Fruit fly (Drosophila melanogaster) whole organism, embryonic: ENCODE measurements around the gene CG6216.

Source experiments
- B-H2 ChIP-seq: fragments of 200-800 bp; sonication (Bioruptor generic); optimal IDR thresholded peaks from 2 replicates; lab custom pipeline; 2018; ENCODE audit warnings: missing biosample characterization, mild to moderate bottlenecking, missing genetic modification characterization
- BEAF-32 ChIP-seq: fragments of 200-800 bp; sonication (Bioruptor generic); optimal IDR thresholded peaks from 3 replicates; lab custom pipeline; 2017; ENCODE audit warnings: missing biosample characterization, missing genetic modification characterization, mild to moderate bottlenecking, moderate library complexity, missing genetic modification reagents
- Bdp1 ChIP-seq: fragments of 200-800 bp; sonication (Bioruptor generic); optimal IDR thresholded peaks from 3 replicates; lab custom pipeline; 2016; ENCODE audit warnings: missing biosample characterization, missing genetic modification characterization
- Bgb ChIP-seq: fragments of 200-800 bp; sonication (Bioruptor generic); IDR thresholded peaks from 2 replicates; pipeline ENCODE4 v1.3.6; 2022; ENCODE audit warnings: missing biosample characterization, missing genetic modification characterization; ENCODE audit not compliant: partially characterized antibody
- CG10543 ChIP-seq: fragments of 200-800 bp; sonication (Bioruptor generic); optimal IDR thresholded peaks from 3 replicates; lab custom pipeline; 2017; ENCODE audit warnings: missing biosample characterization, mild to moderate bottlenecking, missing genetic modification characterization, moderate library complexity
- CG10654 ChIP-seq: fragments of 200-800 bp; sonication (Bioruptor generic); optimal IDR thresholded peaks from 2 replicates; lab custom pipeline; 2016; ENCODE audit warnings: missing biosample characterization, missing genetic modification characterization
- CG12769 ChIP-seq: fragments of 200-800 bp; sonication (Bioruptor generic); optimal IDR thresholded peaks from 2 replicates; lab custom pipeline; 2019; ENCODE audit warnings: missing biosample characterization, mild to moderate bottlenecking, missing genetic modification characterization, moderate library complexity
- CG13287 ChIP-seq: fragments of 200-800 bp; sonication (Bioruptor generic); IDR thresholded peaks from 2 replicates; pipeline ENCODE4 v1.3.6; 2022; ENCODE audit warnings: missing biosample characterization, missing genetic modification characterization; ENCODE audit not compliant: partially characterized antibody
- CG14441 ChIP-seq: fragments of 200-800 bp; sonication (Bioruptor generic); IDR thresholded peaks from 2 replicates; pipeline ENCODE4 v1.3.6; 2022; ENCODE audit warnings: missing biosample characterization, missing genetic modification characterization
- CG14667 ChIP-seq: fragments of 200-800 bp; sonication (Bioruptor generic); IDR thresholded peaks from 2 replicates; pipeline ENCODE4 v1.3.6; 2022; ENCODE audit warnings: missing biosample characterization, missing genetic modification characterization
- CG17568 ChIP-seq: fragments of 200-800 bp; sonication (Bioruptor generic); optimal IDR thresholded peaks from 2 replicates; lab custom pipeline; 2018; ENCODE audit warnings: missing biosample characterization, mild to moderate bottlenecking, missing genetic modification characterization, moderate library complexity
- CG18011 ChIP-seq: fragments of 200-800 bp; sonication (Bioruptor generic); optimal IDR thresholded peaks from 2 replicates; lab custom pipeline; 2017; ENCODE audit warnings: missing biosample characterization, missing genetic modification characterization, mild to moderate bottlenecking, moderate library complexity, missing genotype
- CG18764 ChIP-seq: fragments of 200-800 bp; sonication (Bioruptor generic); optimal IDR thresholded peaks from 3 replicates; lab custom pipeline; 2016; ENCODE audit warnings: missing biosample characterization, missing genetic modification characterization
- CG2875 ChIP-seq: fragments of 200-800 bp; sonication (Bioruptor generic); optimal IDR thresholded peaks from 2 replicates; lab custom pipeline; 2017; ENCODE audit warnings: missing biosample characterization, mild to moderate bottlenecking, missing genetic modification characterization, missing genetic modification reagents
- CG32772 ChIP-seq: fragments of 200-800 bp; sonication (Bioruptor generic); IDR thresholded peaks from 2 replicates; pipeline ENCODE4 v1.3.6; 2022; ENCODE audit warnings: missing biosample characterization, missing genetic modification characterization
- CG42726 ChIP-seq: fragments of 200-800 bp; sonication (Bioruptor generic); IDR thresholded peaks from 2 replicates; pipeline ENCODE4 v1.3.6; 2022; ENCODE audit warnings: missing biosample characterization, missing genetic modification characterization; ENCODE audit not compliant: partially characterized antibody
- CG4730 ChIP-seq: fragments of 200-800 bp; sonication (Bioruptor generic); IDR thresholded peaks from 2 replicates; pipeline ENCODE4 v1.3.6; 2022; ENCODE audit warnings: missing biosample characterization, missing genetic modification characterization
- CG6272 ChIP-seq: fragments of 200-800 bp; sonication (Bioruptor generic); IDR thresholded peaks from 2 replicates; pipeline ENCODE4 v1.3.6; 2022; ENCODE audit warnings: missing biosample characterization, missing genetic modification characterization
- CG9817 ChIP-seq: fragments of 200-800 bp; sonication (Bioruptor generic); optimal IDR thresholded peaks from 2 replicates; lab custom pipeline; 2018; ENCODE audit warnings: missing biosample characterization, mild to moderate bottlenecking, missing genetic modification characterization, moderate library complexity
- Dbx ChIP-seq: fragments of 200-800 bp; sonication (Bioruptor generic); IDR thresholded peaks from 3 replicates; pipeline ENCODE4 v1.3.6; 2022; ENCODE audit warnings: missing biosample characterization, missing genetic modification characterization
- Dfd ChIP-seq, 2 experiments: fragments of >200 bp; optimal IDR thresholded peaks; 2 replicates each; lab custom pipeline; 2017; ENCODE audit warnings: missing biosample characterization in 2 of 2, missing genetic modification characterization in 2 of 2
- GATAe ChIP-seq: fragments of 200-800 bp; sonication (Bioruptor generic); conservative IDR thresholded peaks from 2 replicates; pipeline ENCODE4 v1.3.6; 2022; ENCODE audit warnings: missing biosample characterization, missing genetic modification characterization
- Hmx ChIP-seq: fragments of 200-800 bp; sonication (Bioruptor generic); optimal IDR thresholded peaks from 2 replicates; lab custom pipeline; 2016; ENCODE audit warnings: missing biosample characterization, missing genetic modification characterization
- Rfx ChIP-seq: fragments of 200-800 bp; sonication (Bioruptor generic); IDR thresholded peaks from 2 replicates; pipeline ENCODE4 v1.3.6; 2022; ENCODE audit warnings: missing biosample characterization, missing genetic modification characterization
- Sox102F ChIP-seq: fragments of 200-800 bp; sonication (Bioruptor generic); optimal IDR thresholded peaks from 2 replicates; lab custom pipeline; 2018; ENCODE audit warnings: missing biosample characterization, mild to moderate bottlenecking, missing genetic modification characterization, moderate library complexity
- Trl ChIP-seq, 3 experiments: fragments of >200 bp in 2 of 3; fragments of 200-800 bp in 1 of 3; sonication (Bioruptor generic) in 1 of 3; optimal IDR thresholded peaks; 2 replicates in 1 of 3; 3 replicates in 2 of 3; lab custom pipeline; 2016 to 2017; ENCODE audit warnings: missing biosample characterization in 1 of 3, missing genetic modification characterization in 1 of 3
- ab ChIP-seq: fragments of 200-800 bp; sonication (Bioruptor generic); optimal IDR thresholded peaks from 2 replicates; lab custom pipeline; 2016; ENCODE audit warnings: missing biosample characterization, missing genetic modification characterization
- ara ChIP-seq: fragments of 200-800 bp; sonication (Bioruptor generic); IDR thresholded peaks from 2 replicates; pipeline ENCODE4 v1.3.6; 2022; ENCODE audit warnings: missing biosample characterization, missing genetic modification characterization
- ase ChIP-seq: fragments of 200-800 bp; sonication (Bioruptor generic); IDR thresholded peaks from 3 replicates; pipeline ENCODE4 v1.3.6; 2022; ENCODE audit warnings: missing biosample characterization, missing genetic modification characterization
- chinmo ChIP-seq: fragments of 200-800 bp; sonication (Bioruptor generic); IDR thresholded peaks from 4 replicates; pipeline ENCODE4 v1.3.6; 2022; ENCODE audit warnings: missing biosample characterization, missing genetic modification characterization; ENCODE audit not compliant: partially characterized antibody
- croc ChIP-seq: fragments of 200-800 bp; sonication (Bioruptor generic); conservative IDR thresholded peaks from 3 replicates; pipeline ENCODE4 v1.3.6; 2022; ENCODE audit warnings: missing biosample characterization, missing genetic modification characterization
- da ChIP-seq: fragments of 200-800 bp; sonication (Bioruptor generic); optimal IDR thresholded peaks from 2 replicates; lab custom pipeline; 2016; ENCODE audit warnings: missing biosample characterization, missing genetic modification characterization
- ems ChIP-seq: fragments of 200-800 bp; sonication (Bioruptor generic); optimal IDR thresholded peaks from 3 replicates; lab custom pipeline; 2016; ENCODE audit warnings: missing biosample characterization, missing genetic modification characterization
- h ChIP-seq: fragments of >200 bp; optimal IDR thresholded peaks from 2 replicates; lab custom pipeline; 2017
- inv ChIP-seq: fragments of 200-800 bp; sonication (Bioruptor generic); IDR thresholded peaks from 2 replicates; pipeline ENCODE4 v1.3.6; 2022; ENCODE audit warnings: missing biosample characterization, missing genetic modification characterization; ENCODE audit not compliant: partially characterized antibody
- ken ChIP-seq: fragments of 200-800 bp; sonication (Bioruptor generic); IDR thresholded peaks from 3 replicates; pipeline ENCODE4 v1.3.6; 2022; ENCODE audit warnings: missing biosample characterization, missing genetic modification characterization
- lbe ChIP-seq: fragments of 200-800 bp; sonication (Bioruptor generic); optimal IDR thresholded peaks from 2 replicates; lab custom pipeline; 2016; ENCODE audit warnings: missing biosample characterization, mild to moderate bottlenecking, missing genetic modification characterization
- p53 ChIP-seq: fragments of 200-800 bp; sonication (Bioruptor generic); optimal IDR thresholded peaks from 2 replicates; lab custom pipeline; 2016; ENCODE audit warnings: missing biosample characterization, missing genetic modification characterization
- prd ChIP-seq, 3 experiments: fragments of >200 bp in 2 of 3; fragments of 200-800 bp in 1 of 3; sonication (Bioruptor generic) in 1 of 3; optimal IDR thresholded peaks in 2 of 3; IDR thresholded peaks in 1 of 3; 2 replicates in 2 of 3; 3 replicates in 1 of 3; pipeline versions ENCODE4 v1.3.6 to Lab custom; 2017 to 2022; ENCODE audit warnings: missing biosample characterization in 1 of 3, missing genetic modification characterization in 1 of 3
- sc ChIP-seq, 3 experiments: fragments of >200 bp in 2 of 3; fragments of 200-800 bp in 1 of 3; sonication (Bioruptor generic) in 1 of 3; optimal IDR thresholded peaks; 2 replicates in 2 of 3; 3 replicates in 1 of 3; lab custom pipeline; 2017; ENCODE audit warnings: mild to moderate bottlenecking in 1 of 3, missing biosample characterization in 1 of 3, missing genetic modification characterization in 1 of 3, missing genetic modification reagents in 1 of 3
- sima ChIP-seq: fragments of 200-800 bp; sonication (Bioruptor generic); optimal IDR thresholded peaks from 2 replicates; lab custom pipeline; 2016; ENCODE audit warnings: missing biosample characterization, missing genetic modification characterization
- sisA ChIP-seq: fragments of 200-800 bp; sonication (Bioruptor generic); IDR thresholded peaks from 2 replicates; pipeline ENCODE4 v1.3.6; 2022; ENCODE audit warnings: missing biosample characterization, missing genetic modification characterization
- slou ChIP-seq: fragments of 200-800 bp; sonication (Bioruptor generic); optimal IDR thresholded peaks from 3 replicates; lab custom pipeline; 2016; ENCODE audit warnings: missing biosample characterization, missing genetic modification characterization
- stwl ChIP-seq: fragments of 200-800 bp; sonication (Bioruptor generic); optimal IDR thresholded peaks from 3 replicates; lab custom pipeline; 2018; ENCODE audit warnings: missing biosample characterization, mild to moderate bottlenecking, missing genetic modification characterization, moderate library complexity
- ttk ChIP-seq: fragments of 200-800 bp; sonication (Bioruptor generic); IDR thresholded peaks from 2 replicates; pipeline ENCODE4 v2.1.2; 2022; ENCODE audit warnings: missing biosample characterization, missing genetic modification characterization
- vfl ChIP-seq: fragments of 200-800 bp; sonication (Bioruptor generic); optimal IDR thresholded peaks from 2 replicates; lab custom pipeline; 2016; ENCODE audit warnings: missing biosample characterization, missing genetic modification characterization

CG6216 gene

DNA sequence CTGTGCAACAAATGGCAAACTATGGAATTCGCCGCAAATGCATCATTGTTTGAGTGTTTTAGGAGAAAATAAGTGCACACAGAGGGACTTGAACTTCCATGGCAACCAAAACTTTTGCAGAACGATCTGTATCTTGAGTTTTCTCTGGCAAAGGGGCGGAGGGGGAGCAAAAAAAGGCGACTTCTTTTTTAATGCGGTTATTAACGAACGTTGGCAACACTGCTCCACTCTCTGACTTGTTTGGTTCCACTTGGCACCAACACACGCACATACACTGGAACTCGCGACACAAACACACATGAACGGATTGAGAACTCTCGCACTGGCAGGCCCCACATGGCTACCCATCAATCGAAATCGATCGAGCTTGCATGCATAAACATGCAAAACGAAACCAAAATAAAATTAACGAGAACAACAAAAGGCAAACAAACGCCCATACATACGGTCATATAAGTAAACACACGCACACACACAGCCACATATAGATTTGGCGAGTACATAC is 31.1 kb downstream of the CG6216 start (continued):
- TF ChIP-seq Trl (optimal IDR thresholded peaks at IDR 0.05; lab: Kevin White, UChicago): peak in 1 of 2 experiments; percentile 5
- peak; percentile 10 for TF ChIP-seq Trl (GFP tag; optimal IDR thresholded peaks at IDR 0.05; lab: Kevin White, UChicago)
- no peak for TF ChIP-seq vfl (GFP tag; lab: Kevin White, UChicago)
- peak; percentile 63 for TF ChIP-seq Rfx (GFP tag; lab: Robert Waterston, UW)
- TF ChIP-seq Dbx (GFP tag; lab: Robert Waterston, UW): peak; percentile 37; the same call in 1 of the 3 replicates
- peak; percentile 55 for TF ChIP-seq CG32772 (GFP tag; lab: Robert Waterston, UW)
- TF ChIP-seq CG18011 (GFP tag; lab: Kevin White, UChicago): no peak
- no peak for TF ChIP-seq ara (GFP tag; lab: Robert Waterston, UW)
- no peak for TF ChIP-seq CG2875
- TF ChIP-seq prd (optimal IDR thresholded peaks at IDR 0.05; lab: Kevin White, UChicago): no peak
- 0 out of 3 replicates have a peak, but pooled peaks have one; percentile 9 for TF ChIP-seq prd (GFP tag; IDR thresholded peaks at IDR 0.05; lab: Robert Waterston, UW)
- peak; percentile 7 for TF ChIP-seq CG12769 (tag; lab: Kevin White, UChicago)
- peak; percentile 54; the same call in 1 of the 2 replicates for TF ChIP-seq CG14441 (GFP tag; lab: Robert Waterston, UW)
- peak; percentile 23; the same call in 1 of the 2 replicates for TF ChIP-seq CG6272 (GFP tag; lab: Robert Waterston, UW)
- TF ChIP-seq ken (GFP tag; lab: Robert Waterston, UW): 0 out of 3 replicates have a peak, but pooled peaks have one; percentile 25
- no peak for TF ChIP-seq GATAe (GFP tag; lab: Robert Waterston, UW)
- peak; percentile 1 for TF ChIP-seq stwl (tag; lab: Kevin White, UChicago)
- TF ChIP-seq inv (GFP tag; lab: Robert Waterston, UW): no peak
- TF ChIP-seq CG42726 (GFP tag; lab: Robert Waterston, UW): 0 out of 2 replicates have a peak, but pooled peaks have one; percentile 10
- peak; percentile 27 for TF ChIP-seq CG9817 (tag; lab: Kevin White, UChicago)
- TF ChIP-seq sisA (GFP tag; lab: Robert Waterston, UW): peak; percentile 54
- peak; percentile 93 for TF ChIP-seq p53

DNA sequence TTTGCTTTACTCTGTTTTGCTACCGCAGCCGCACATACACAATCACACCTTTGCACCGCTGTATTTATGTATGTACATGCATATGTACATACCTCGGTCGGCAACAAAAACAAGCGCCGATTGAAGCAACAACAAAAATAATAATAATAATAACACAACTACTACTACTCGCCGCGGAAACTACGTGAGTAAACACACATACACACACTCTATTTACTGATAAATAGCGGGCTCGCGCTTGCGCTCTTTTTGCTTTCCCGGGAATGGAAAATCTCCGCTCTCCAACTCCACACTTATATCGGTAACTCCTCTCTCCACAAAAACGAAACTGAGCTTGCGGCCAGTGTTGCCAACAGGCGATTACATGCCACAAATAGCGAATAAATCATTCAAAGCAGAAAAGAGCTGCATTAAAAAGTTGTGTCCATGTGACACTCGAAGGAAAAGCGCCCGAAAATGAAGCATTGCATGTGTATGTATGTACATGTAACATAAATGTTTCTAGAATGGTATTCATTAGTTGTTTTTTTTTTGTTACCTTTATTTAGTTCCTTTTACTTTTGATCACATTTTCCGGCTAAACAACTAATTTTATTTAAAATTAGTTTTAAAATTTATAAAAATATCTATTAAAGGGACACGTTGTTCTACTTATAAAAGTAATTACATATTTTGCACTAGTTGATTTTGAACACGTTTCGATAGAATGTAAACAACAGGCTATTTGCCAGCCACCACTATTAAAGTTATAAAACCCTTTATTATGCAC is 31.8 kb downstream of the CG6216 start:
- TF ChIP-seq Bdp1 (GFP tag; lab: Kevin White, UChicago) (peak; percentile 4), CG10654 (peak; percentile 8), ems (GFP tag; lab: Kevin White, UChicago) (peak; percentile 15), chinmo (GFP tag; lab: Robert Waterston, UW) (peak; percentile 98), Sox102F (GFP tag; lab: Kevin White, UChicago) (no peak), da (GFP tag; lab: Kevin White, UChicago) (peak; percentile 6), slou (GFP tag; lab: Kevin White, UChicago) (peak; percentile 22), ara (GFP tag; lab: Robert Waterston, UW) (peak; percentile 76), sc (optimal IDR thresholded peaks at IDR 0.05; lab: Kevin White, UChicago) (no peak), sc (GFP tag; optimal IDR thresholded peaks at IDR 0.05; lab: Kevin White, UChicago) (peak; percentile 73), sima (GFP tag; lab: Kevin White, UChicago) (no peak), ttk (no peak), croc (GFP tag; lab: Robert Waterston, UW) (no peak), ab (GFP tag; lab: Kevin White, UChicago) (no peak), BEAF-32 (no peak), CG14667 (GFP tag; lab: Robert Waterston, UW) (no peak), h (no peak), lbe (peak; percentile 11), CG18764 (GFP tag; lab: Kevin White, UChicago) (peak; percentile 40), ase (0 out of 3 replicates have a peak, but pooled peaks have one; percentile 30), CG17568 (peak; percentile 90), Bgb (GFP tag; lab: Robert Waterston, UW) (no peak), Hmx (GFP tag; lab: Kevin White, UChicago) (no peak), CG4730 (GFP tag; lab: Robert Waterston, UW) (no peak), CG10543 (peak; percentile 98), B-H2 (GFP tag; lab: Kevin White, UChicago) (peak; percentile 92), Dfd (GFP tag; optimal IDR thresholded peaks at IDR 0.05; lab: Kevin White, UChicago) (no peak), CG13287 (GFP tag; lab: Robert Waterston, UW) (peak; percentile 53; the same call in 1 of the 2 replicates)
